Worm (Caenorhabditis elegans) whole organism, young adult: Measurements from ENCODE around the gene C54F6.6.

ENCODE experiments used
- B0019.2 ChIP-seq: fragments of 200-800 bp; sonication (Bioruptor generic); conservative IDR thresholded peaks from 2 replicates; pipeline ENCODE4 v1.3.6; 2022; ENCODE audit warnings: missing genetic modification reagents, missing genetic modification characterization, missing compliant biosample characterization
- B0261.1 ChIP-seq: sonication (generic microtip); optimal IDR thresholded peaks from 2 replicates; lab custom pipeline; 2016; ENCODE audit warnings: mild to moderate bottlenecking, missing genetic modification characterization, moderate library complexity, missing compliant biosample characterization
- C17E4.6 ChIP-seq: fragments of 200-800 bp; sonication (Bioruptor generic); IDR thresholded peaks from 2 replicates; pipeline ENCODE4 v1.3.6; 2022; ENCODE audit warnings: missing genetic modification reagents, missing genetic modification characterization, missing compliant biosample characterization
- F39B2.1 ChIP-seq: fragments of 200-800 bp; sonication (Bioruptor generic); IDR thresholded peaks from 2 replicates; pipeline ENCODE4 v1.3.6; 2022; ENCODE audit warnings: missing genetic modification reagents, missing genetic modification characterization, missing compliant biosample characterization
- F52B5.7 ChIP-seq: sonication (generic microtip); optimal IDR thresholded peaks from 2 replicates; lab custom pipeline; 2016; ENCODE audit warnings: mild to moderate bottlenecking, missing genetic modification characterization, missing compliant biosample characterization
- F57A8.1 ChIP-seq: fragments of 200-800 bp; sonication (Bioruptor generic); optimal IDR thresholded peaks from 2 replicates; lab custom pipeline; 2018; ENCODE audit warnings: mild to moderate bottlenecking, missing genetic modification characterization, moderate library complexity, missing compliant biosample characterization
- T07F8.4 ChIP-seq: sonication (generic microtip); optimal IDR thresholded peaks from 2 replicates; lab custom pipeline; 2016; ENCODE audit warnings: mild to moderate bottlenecking, missing genetic modification characterization, moderate library complexity, missing compliant biosample characterization
- Y53F4B.3 ChIP-seq: fragments of 200-800 bp; sonication (Bioruptor generic); IDR thresholded peaks from 2 replicates; pipeline ENCODE4 v1.3.6; 2022; ENCODE audit warnings: missing genetic modification reagents, missing genetic modification characterization, missing compliant biosample characterization
- Y56A3A.18 ChIP-seq: fragments of 200-800 bp; sonication (Bioruptor generic); IDR thresholded peaks from 2 replicates; pipeline ENCODE4 v1.3.6; 2022; ENCODE audit warnings: missing genetic modification reagents, missing genetic modification characterization, missing compliant biosample characterization
- aptf-3 ChIP-seq: fragments of 200-800 bp; sonication (Bioruptor generic); IDR thresholded peaks from 2 replicates; pipeline ENCODE4 v1.3.6; 2022; ENCODE audit warnings: missing genetic modification characterization, missing compliant biosample characterization
- athp-1 ChIP-seq: sonication (generic microtip); optimal IDR thresholded peaks from 2 replicates; lab custom pipeline; 2017; ENCODE audit warnings: mild to moderate bottlenecking, missing genetic modification characterization, missing compliant biosample characterization
- bed-1 ChIP-seq: fragments of 200-800 bp; sonication (Bioruptor generic); IDR thresholded peaks from 2 replicates; pipeline ENCODE4 v1.3.6; 2022; ENCODE audit warnings: missing genetic modification reagents, missing genetic modification characterization, missing compliant biosample characterization
- bed-2 ChIP-seq: fragments of 200-800 bp; sonication (Bioruptor generic); IDR thresholded peaks from 2 replicates; pipeline ENCODE4 v1.3.6; 2022; ENCODE audit warnings: missing genetic modification reagents, missing genetic modification characterization, missing compliant biosample characterization
- ceh-40 ChIP-seq: fragments of 200-800 bp; sonication (Bioruptor generic); IDR thresholded peaks from 2 replicates; pipeline ENCODE4 v1.3.6; 2022; ENCODE audit warnings: missing genetic modification characterization, missing compliant biosample characterization
- die-1 ChIP-seq: sonication (generic microtip); optimal IDR thresholded peaks from 2 replicates; lab custom pipeline; 2016; ENCODE audit warnings: missing genotype, mild to moderate bottlenecking, missing genetic modification characterization, missing compliant biosample characterization
- egl-18 ChIP-seq: fragments of 200-800 bp; sonication (Bioruptor generic); IDR thresholded peaks from 2 replicates; pipeline ENCODE4 v1.3.6; 2022; ENCODE audit warnings: missing genetic modification reagents, missing genetic modification characterization, missing compliant biosample characterization
- egl-44 ChIP-seq: fragments of 200-800 bp; sonication (Bioruptor generic); IDR thresholded peaks from 2 replicates; pipeline ENCODE4 v1.3.6; 2022; ENCODE audit warnings: missing genetic modification reagents, missing genetic modification characterization, missing compliant biosample characterization
- ekl-4 ChIP-seq: fragments of 200-800 bp; sonication (Bioruptor generic); IDR thresholded peaks from 2 replicates; pipeline ENCODE4 v1.3.6; 2022; ENCODE audit warnings: missing genetic modification reagents, missing genetic modification characterization, missing compliant biosample characterization
- him-1 ChIP-seq: sonication (generic microtip); optimal IDR thresholded peaks from 2 replicates; lab custom pipeline; 2016; ENCODE audit warnings: missing genotype, missing genetic modification reagents, missing genetic modification characterization, missing compliant biosample characterization
- hmg-1.2 ChIP-seq: fragments of 200-800 bp; sonication (Bioruptor generic); IDR thresholded peaks from 2 replicates; pipeline ENCODE4 v1.3.6; 2022; ENCODE audit warnings: missing genetic modification reagents, missing genetic modification characterization, missing compliant biosample characterization
- hmg-20 ChIP-seq: fragments of 200-800 bp; sonication (Bioruptor generic); IDR thresholded peaks from 2 replicates; pipeline ENCODE4 v1.3.6; 2022; ENCODE audit warnings: missing genetic modification reagents, missing genetic modification characterization, missing compliant biosample characterization
- hsf-1 ChIP-seq: fragments of 200-800 bp; sonication (Bioruptor generic); IDR thresholded peaks from 2 replicates; pipeline ENCODE4 v1.3.6; 2022; ENCODE audit warnings: missing genetic modification reagents, missing genetic modification characterization, missing compliant biosample characterization
- lag-1 ChIP-seq: fragments of 200-800 bp; sonication (Bioruptor generic); IDR thresholded peaks from 2 replicates; pipeline ENCODE4 v1.3.6; 2022; ENCODE audit warnings: missing genetic modification reagents, missing genetic modification characterization, missing compliant biosample characterization
- let-526 ChIP-seq: fragments of 200-800 bp; sonication (Bioruptor generic); IDR thresholded peaks from 2 replicates; pipeline ENCODE4 v1.3.6; 2022; ENCODE audit warnings: missing genetic modification reagents, missing genetic modification characterization, missing compliant biosample characterization
- lin-26 ChIP-seq: fragments of 200-800 bp; sonication (Bioruptor generic); IDR thresholded peaks from 2 replicates; pipeline ENCODE4 v1.3.6; 2022; ENCODE audit warnings: missing genetic modification reagents, missing genetic modification characterization, missing compliant biosample characterization
- lin-54 ChIP-seq: fragments of 200-800 bp; sonication (Bioruptor generic); optimal IDR thresholded peaks from 2 replicates; lab custom pipeline; 2018; ENCODE audit warnings: mild to moderate bottlenecking, missing genetic modification characterization, missing compliant biosample characterization
- madf-3 ChIP-seq: fragments of 200-800 bp; sonication (Bioruptor generic); IDR thresholded peaks from 2 replicates; pipeline ENCODE4 v1.3.6; 2022; ENCODE audit warnings: missing genetic modification reagents, missing genetic modification characterization, missing compliant biosample characterization
- madf-8 ChIP-seq: fragments of 200-800 bp; sonication (Bioruptor generic); conservative IDR thresholded peaks from 2 replicates; pipeline ENCODE4 v1.3.6; 2022; ENCODE audit warnings: missing genetic modification reagents, missing genetic modification characterization, missing compliant biosample characterization
- mcd-1 ChIP-seq: fragments of 200-800 bp; sonication (Bioruptor generic); IDR thresholded peaks from 2 replicates; pipeline ENCODE4 v1.3.6; 2022; ENCODE audit warnings: missing genetic modification reagents, missing genetic modification characterization, missing compliant biosample characterization
- mxl-1 ChIP-seq: sonication (generic microtip); optimal IDR thresholded peaks from 2 replicates; lab custom pipeline; 2016; ENCODE audit warnings: missing genetic modification characterization, missing compliant biosample characterization
- nfya-2 ChIP-seq: fragments of 200-800 bp; sonication (Bioruptor generic); IDR thresholded peaks from 2 replicates; pipeline ENCODE4 v1.3.6; 2022; ENCODE audit warnings: missing genetic modification reagents, missing genetic modification characterization, missing compliant biosample characterization
- nhr-120 ChIP-seq: fragments of 200-800 bp; sonication (Bioruptor generic); IDR thresholded peaks from 2 replicates; pipeline ENCODE4 v1.3.6; 2022; ENCODE audit warnings: missing genetic modification characterization, missing compliant biosample characterization
- nhr-90 ChIP-seq: sonication (generic microtip); optimal IDR thresholded peaks from 2 replicates; lab custom pipeline; 2016; ENCODE audit warnings: missing genotype, mild to moderate bottlenecking, missing genetic modification characterization, missing compliant biosample characterization
- pbrm-1 ChIP-seq: fragments of 200-800 bp; sonication (Bioruptor generic); IDR thresholded peaks from 2 replicates; pipeline ENCODE4 v1.3.6; 2022; ENCODE audit warnings: missing genetic modification reagents, missing genetic modification characterization, missing compliant biosample characterization
- rcor-1 ChIP-seq: fragments of 200-800 bp; sonication (Bioruptor generic); IDR thresholded peaks from 2 replicates; pipeline ENCODE4 v1.3.6; 2022; ENCODE audit warnings: missing genetic modification reagents, missing genetic modification characterization, missing compliant biosample characterization
- sea-2 ChIP-seq: fragments of 200-800 bp; sonication (Bioruptor generic); IDR thresholded peaks from 2 replicates; pipeline ENCODE4 v1.3.6; 2022; ENCODE audit warnings: missing genetic modification characterization, missing compliant biosample characterization
- tbp1 ChIP-seq: fragments of 200-800 bp; sonication (Bioruptor generic); optimal IDR thresholded peaks from 2 replicates; lab custom pipeline; 2018; ENCODE audit warnings: mild to moderate bottlenecking, missing genetic modification characterization, missing compliant biosample characterization
- ztf-18 ChIP-seq: sonication (generic microtip); optimal IDR thresholded peaks from 2 replicates; lab custom pipeline; 2016; ENCODE audit warnings: missing genotype, mild to moderate bottlenecking, missing genetic modification characterization, missing compliant biosample characterization
- ztf-25 ChIP-seq: fragments of 200-800 bp; sonication (Bioruptor generic); IDR thresholded peaks from 2 replicates; pipeline ENCODE4 v1.3.6; 2022; ENCODE audit warnings: missing genetic modification reagents, missing genetic modification characterization, missing compliant biosample characterization
- ztf-28 ChIP-seq: fragments of 200-800 bp; sonication (Bioruptor generic); IDR thresholded peaks from 2 replicates; pipeline ENCODE4 v1.3.6; 2022; ENCODE audit warnings: missing genetic modification reagents, missing genetic modification characterization, missing compliant biosample characterization

C54F6.6 gene

ce11 chrV:7548499-7548898, 25.0 kb downstream of the C54F6.6 start (continued):
- TF ChIP-seq C17E4.6 (GFP tag; lab: Robert Waterston, UW) (peak; percentile 70), ztf-25 (GFP tag; lab: Robert Waterston, UW) (peak; percentile 74; the same call in 1 of the 2 replicates), him-1 (tag; lab: Kevin White, UChicago) (peak; percentile 45), mxl-1 (tag; lab: Kevin White, UChicago) (peak; percentile 47), egl-18 (GFP tag; lab: Robert Waterston, UW) (0 out of 2 replicates have a peak, but pooled peaks have one; percentile 57), tbp1 (GFP tag; lab: Kevin White, UChicago) (peak; percentile 85), hmg-20 (peak; percentile 36; the same call in 1 of the 2 replicates), ekl-4 (GFP tag; lab: Robert Waterston, UW) (peak; percentile 83; the same call in 1 of the 2 replicates), ceh-40 (peak; percentile 77; the same call in 1 of the 2 replicates), madf-3 (GFP tag; lab: Robert Waterston, UW) (peak; percentile 63; the same call in 1 of the 2 replicates), lag-1 (GFP tag; lab: Robert Waterston, UW) (0 out of 2 replicates have a peak, but pooled peaks have one; percentile 59), rcor-1 (GFP tag; lab: Robert Waterston, UW) (peak; percentile 78), ztf-28 (GFP tag; lab: Robert Waterston, UW) (peak; percentile 71; the same call in 1 of the 2 replicates), F52B5.7 (tag; lab: Kevin White, UChicago) (peak; percentile 50), mcd-1 (GFP tag; lab: Robert Waterston, UW) (peak; percentile 67), lin-26 (peak; percentile 97), B0261.1 (tag; lab: Kevin White, UChicago) (peak; percentile 62), Y56A3A.18 (GFP tag; lab: Robert Waterston, UW) (peak; percentile 91), nhr-120 (GFP tag; lab: Robert Waterston, UW) (peak; percentile 72; the same call in 1 of the 2 replicates), bed-2 (GFP tag; lab: Robert Waterston, UW) (peak; percentile 66; the same call in 1 of the 2 replicates), athp-1 (tag; lab: Kevin White, UChicago) (peak; percentile 47), ztf-18 (tag; lab: Kevin White, UChicago) (peak; percentile 30), F39B2.1 (GFP tag; lab: Robert Waterston, UW) (0 out of 2 replicates have a peak, but pooled peaks have one; percentile 38), egl-44 (GFP tag; lab: Robert Waterston, UW) (peak; percentile 93), madf-8 (GFP tag; lab: Robert Waterston, UW) (peak; percentile 43), T07F8.4 (tag; lab: Kevin White, UChicago) (peak; percentile 43), Y53F4B.3 (GFP tag; lab: Robert Waterston, UW) (peak; percentile 62; the same call in 1 of the 2 replicates), pbrm-1 (GFP tag; lab: Robert Waterston, UW) (peak; percentile 69), aptf-3 (peak; percentile 93), bed-1 (peak; percentile 84; the same call in 1 of the 2 replicates), lin-54 (GFP tag; lab: Kevin White, UChicago) (peak; percentile 57), nfya-2 (GFP tag; lab: Robert Waterston, UW) (0 out of 2 replicates have a peak, but pooled peaks have one; percentile 23), B0019.2 (GFP tag; lab: Robert Waterston, UW) (peak; percentile 53; the same call in 1 of the 2 replicates), hsf-1 (GFP tag; lab: Robert Waterston, UW) (peak; percentile 87), nhr-90 (tag; lab: Kevin White, UChicago) (peak; percentile 58), sea-2 (GFP tag; lab: Robert Waterston, UW) (peak; percentile 51; the same call in 1 of the 2 replicates), let-526 (peak; percentile 72; the same call in 1 of the 2 replicates), F57A8.1 (GFP tag; lab: Kevin White, UChicago) (peak; percentile 36), die-1 (tag; lab: Kevin White, UChicago) (peak; percentile 59), hmg-1.2 (GFP tag; lab: Robert Waterston, UW) (peak; percentile 57)
